Fruit fly (Drosophila melanogaster): ENCODE data around the gene CG14073.

CG14073 gene

DNA sequence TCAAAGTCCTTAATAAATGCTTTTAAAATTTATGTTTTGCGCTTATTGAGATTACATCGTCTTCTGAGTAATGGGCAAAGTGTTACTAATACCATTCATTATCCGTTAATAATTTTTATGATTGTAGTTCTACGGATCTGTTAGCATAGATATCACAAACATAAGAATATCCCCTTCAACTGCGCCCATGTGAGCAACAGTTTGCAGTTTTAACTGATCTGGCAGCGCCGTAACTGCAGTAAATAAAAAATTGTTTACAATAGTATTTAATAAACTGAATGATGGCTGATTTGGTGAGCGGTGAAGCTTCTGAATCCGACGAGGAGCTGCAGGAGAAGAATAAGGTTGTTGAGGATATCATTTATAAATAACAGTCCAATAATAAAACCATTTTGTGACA is 49.6 kb upstream of the CG14073 start, which contains the start of gene Blos3 (continued):
- peak; percentile 3 for TF ChIP-seq CG17385 (GFP tag; optimal IDR thresholded peaks at IDR 0.05)
- TF ChIP-seq grau (tag; optimal IDR thresholded peaks at IDR 0.05): peak; percentile 47
- TF ChIP-seq CG7357 (GFP tag; IDR thresholded peaks at IDR 0.05): no peak
- TF ChIP-seq zen2 (GFP tag; IDR thresholded peaks at IDR 0.05; ENCODE audit: partially characterized antibody): no peak
- no peak for TF ChIP-seq ftz-f1 (GFP tag; optimal IDR thresholded peaks at IDR 0.05)
- TF ChIP-seq CG12299 (tag; optimal IDR thresholded peaks at IDR 0.05): no peak
- peak; percentile 34 for TF ChIP-seq CG14710 (tag; optimal IDR thresholded peaks at IDR 0.05)
- TF ChIP-seq CG15514 (GFP tag; optimal IDR thresholded peaks at IDR 0.05): peak; percentile 37
- peak; percentile 69 for TF ChIP-seq kah (GFP tag; optimal IDR thresholded peaks at IDR 0.05)
- TF ChIP-seq toy (GFP tag; IDR thresholded peaks at IDR 0.05): no peak
- no peak for TF ChIP-seq cad (GFP tag; optimal IDR thresholded peaks at IDR 0.05)
- TF ChIP-seq CG15601 (tag; optimal IDR thresholded peaks at IDR 0.05): peak; percentile 6
- TF ChIP-seq org-1 (GFP tag; optimal IDR thresholded peaks at IDR 0.05): no peak
- no peak for TF ChIP-seq CG15479 (GFP tag; optimal IDR thresholded peaks at IDR 0.05)
- no peak for TF ChIP-seq CG12071 (GFP tag; optimal IDR thresholded peaks at IDR 0.05)
- TF ChIP-seq fd3F (GFP tag; optimal IDR thresholded peaks at IDR 0.05): no peak
- no peak for TF ChIP-seq kay (GFP tag; optimal IDR thresholded peaks at IDR 0.05)
- peak; percentile 36 for TF ChIP-seq CG10267 (tag; optimal IDR thresholded peaks at IDR 0.05)
- peak; percentile 11 for TF ChIP-seq sima (GFP tag; optimal IDR thresholded peaks at IDR 0.05)
- TF ChIP-seq Trl (optimal IDR thresholded peaks at IDR 0.05): no peak
- peak; percentile 66 for TF ChIP-seq Trl (GFP tag; optimal IDR thresholded peaks at IDR 0.05)
- peak; percentile 89 for TF ChIP-seq scrt (GFP tag; optimal IDR thresholded peaks at IDR 0.05)
- no peak for TF ChIP-seq D (optimal IDR thresholded peaks at IDR 0.05)
- TF ChIP-seq D (GFP tag; optimal IDR thresholded peaks at IDR 0.05): no peak
- no peak for TF ChIP-seq CG30431 (GFP tag; optimal IDR thresholded peaks at IDR 0.05)
- TF ChIP-seq CG14965 (GFP tag; optimal IDR thresholded peaks at IDR 0.05; ENCODE audit: borderline replicate concordance): no peak
- TF ChIP-seq Drgx (GFP tag; IDR thresholded peaks at IDR 0.05): peak; percentile 27; the same call in 1 of the 2 replicates
- TF ChIP-seq Mrtf (GFP tag; IDR thresholded peaks at IDR 0.05): no peak
- TF ChIP-seq tup (GFP tag; optimal IDR thresholded peaks at IDR 0.05): no peak
- TF ChIP-seq bcd (GFP tag; optimal IDR thresholded peaks at IDR 0.05): peak; percentile 24
- TF ChIP-seq Hsf (GFP tag; optimal IDR thresholded peaks at IDR 0.05): peak; percentile 50
- no peak for TF ChIP-seq bowl (GFP tag; IDR thresholded peaks at IDR 0.05)
- no peak for TF ChIP-seq Hr39 (optimal IDR thresholded peaks at IDR 0.05)
- TF ChIP-seq gsb (GFP tag; IDR thresholded peaks at IDR 0.05): no peak
- peak; percentile 18; the same call in 1 of the 2 replicates for TF ChIP-seq Ptx1 (GFP tag; IDR thresholded peaks at IDR 0.05)
- no peak for TF ChIP-seq HLH4C (GFP tag; IDR thresholded peaks at IDR 0.05; ENCODE audit: partially characterized antibody)
- TF ChIP-seq Dbx (GFP tag; IDR thresholded peaks at IDR 0.05): no peak
- TF ChIP-seq unpg (GFP tag; optimal IDR thresholded peaks at IDR 0.05): no peak
- TF ChIP-seq CG8944 (GFP tag; optimal IDR thresholded peaks at IDR 0.05): peak; percentile 29
- no peak for TF ChIP-seq fd64A (GFP tag; optimal IDR thresholded peaks at IDR 0.05)
- peak; percentile 11 for TF ChIP-seq nmo (GFP tag; optimal IDR thresholded peaks at IDR 0.05)
- peak; percentile 8 for TF ChIP-seq CG2202 (tag; optimal IDR thresholded peaks at IDR 0.05)
- TF ChIP-seq ci (GFP tag; IDR thresholded peaks at IDR 0.05): no peak
- TF ChIP-seq CG18619 (GFP tag; optimal IDR thresholded peaks at IDR 0.05): peak; percentile 0
- peak; percentile 9 for TF ChIP-seq CG12219 (GFP tag; optimal IDR thresholded peaks at IDR 0.05)
- peak; percentile 24 for TF ChIP-seq CG12155 (GFP tag; optimal IDR thresholded peaks at IDR 0.05)
- TF ChIP-seq NFAT (GFP tag; IDR thresholded peaks at IDR 0.05): peak; percentile 16; the same call in 1 of the 2 replicates
- no peak for TF ChIP-seq tll (GFP tag; optimal IDR thresholded peaks at IDR 0.05)
- peak; percentile 11 for TF ChIP-seq Dip3 (GFP tag; optimal IDR thresholded peaks at IDR 0.05)
- no peak for TF ChIP-seq kni (GFP tag; optimal IDR thresholded peaks at IDR 0.05)
- peak; percentile 20 for TF ChIP-seq CG10654 (GFP tag; optimal IDR thresholded peaks at IDR 0.05)
- TF ChIP-seq CG4707 (GFP tag; optimal IDR thresholded peaks at IDR 0.05): no peak

All from whole organism, embryonic.